Worm (Caenorhabditis elegans) whole organism, young adult: ENCODE data around the gene F54F7.6.

Source experiments
- C06A6.2 ChIP-seq: fragments of 200-800 bp; sonication (Bioruptor generic); conservative IDR thresholded peaks from 2 replicates; pipeline ENCODE4 v1.3.6; 2022; ENCODE audit warnings: missing genetic modification characterization, missing compliant biosample characterization
- C17E4.6 ChIP-seq: fragments of 200-800 bp; sonication (Bioruptor generic); IDR thresholded peaks from 2 replicates; pipeline ENCODE4 v1.3.6; 2022; ENCODE audit warnings: missing genetic modification reagents, missing genetic modification characterization, missing compliant biosample characterization
- F57A8.1 ChIP-seq: fragments of 200-800 bp; sonication (Bioruptor generic); optimal IDR thresholded peaks from 2 replicates; lab custom pipeline; 2018; ENCODE audit warnings: mild to moderate bottlenecking, missing genetic modification characterization, moderate library complexity, missing compliant biosample characterization
- T26A5.8 ChIP-seq: sonication (generic microtip); optimal IDR thresholded peaks from 2 replicates; lab custom pipeline; 2016; ENCODE audit warnings: missing genetic modification characterization, missing compliant biosample characterization
- Y56A3A.18 ChIP-seq: fragments of 200-800 bp; sonication (Bioruptor generic); IDR thresholded peaks from 2 replicates; pipeline ENCODE4 v1.3.6; 2022; ENCODE audit warnings: missing genetic modification reagents, missing genetic modification characterization, missing compliant biosample characterization
- Y67H2A.10 ChIP-seq: fragments of 200-800 bp; sonication (Bioruptor generic); conservative IDR thresholded peaks from 2 replicates; pipeline ENCODE4 v1.3.6; 2022; ENCODE audit warnings: missing genetic modification reagents, missing genetic modification characterization, missing compliant biosample characterization
- akir-1 ChIP-seq: fragments of 200-800 bp; sonication (Bioruptor generic); optimal IDR thresholded peaks from 2 replicates; lab custom pipeline; 2018; ENCODE audit warnings: mild to moderate bottlenecking, missing genetic modification characterization, moderate library complexity, missing compliant biosample characterization
- aptf-2 ChIP-seq: fragments of 200-800 bp; sonication (Bioruptor generic); conservative IDR thresholded peaks from 2 replicates; pipeline ENCODE4 v1.3.6; 2022; ENCODE audit warnings: missing genetic modification reagents, missing genetic modification characterization, missing compliant biosample characterization
- aptf-3 ChIP-seq: fragments of 200-800 bp; sonication (Bioruptor generic); IDR thresholded peaks from 2 replicates; pipeline ENCODE4 v1.3.6; 2022; ENCODE audit warnings: missing genetic modification characterization, missing compliant biosample characterization
- atf-7 ChIP-seq: sonication (generic microtip); optimal IDR thresholded peaks from 2 replicates; lab custom pipeline; 2017; ENCODE audit warnings: mild to moderate bottlenecking, missing genetic modification characterization, missing compliant biosample characterization
- bed-1 ChIP-seq: fragments of 200-800 bp; sonication (Bioruptor generic); IDR thresholded peaks from 2 replicates; pipeline ENCODE4 v1.3.6; 2022; ENCODE audit warnings: missing genetic modification reagents, missing genetic modification characterization, missing compliant biosample characterization
- cebp-1 ChIP-seq, 2 experiments: fragments of 200-800 bp in 1 of 2; sonication (Bioruptor generic) in 1 of 2; sonication (generic microtip) in 1 of 2; IDR thresholded peaks in 1 of 2; optimal IDR thresholded peaks in 1 of 2; 2 replicates each; pipeline versions ENCODE4 v1.3.6 to Lab custom; 2017 to 2022; ENCODE audit warnings: missing compliant biosample characterization in 2 of 2, missing genetic modification characterization in 2 of 2, mild to moderate bottlenecking in 1 of 2, missing genetic modification reagents in 1 of 2, moderate library complexity in 1 of 2
- ceh-100 ChIP-seq: fragments of 200-800 bp; sonication (Bioruptor generic); IDR thresholded peaks from 2 replicates; pipeline ENCODE4 v1.3.6; 2022; ENCODE audit warnings: missing genetic modification reagents, missing genetic modification characterization, missing compliant biosample characterization
- die-1 ChIP-seq: sonication (generic microtip); optimal IDR thresholded peaks from 2 replicates; lab custom pipeline; 2016; ENCODE audit warnings: missing genotype, mild to moderate bottlenecking, missing genetic modification characterization, missing compliant biosample characterization
- dpff-1 ChIP-seq: sonication (generic microtip); optimal IDR thresholded peaks from 2 replicates; lab custom pipeline; 2017; ENCODE audit warnings: mild to moderate bottlenecking, missing genetic modification characterization, missing compliant biosample characterization
- dpl-1 ChIP-seq: fragments of 150-350 bp; optimal IDR thresholded peaks from 2 replicates; lab custom pipeline; 2014; ENCODE audit warnings: missing biosample characterization, missing genetic modification reagents, missing genetic modification characterization
- efl-1 ChIP-seq: fragments of 150-350 bp; optimal IDR thresholded peaks from 2 replicates; lab custom pipeline; 2014; ENCODE audit warnings: missing biosample characterization, missing genetic modification reagents, missing genetic modification characterization
- egl-44 ChIP-seq: fragments of 200-800 bp; sonication (Bioruptor generic); IDR thresholded peaks from 2 replicates; pipeline ENCODE4 v1.3.6; 2022; ENCODE audit warnings: missing genetic modification reagents, missing genetic modification characterization, missing compliant biosample characterization
- gei-17 ChIP-seq: fragments of 200-800 bp; sonication (Bioruptor generic); optimal IDR thresholded peaks from 2 replicates; lab custom pipeline; 2018; ENCODE audit warnings: mild to moderate bottlenecking, missing genetic modification characterization, missing compliant biosample characterization
- hlh-12 ChIP-seq: sonication (generic microtip); optimal IDR thresholded peaks from 2 replicates; lab custom pipeline; 2016; ENCODE audit warnings: missing genetic modification characterization, missing compliant biosample characterization
- hrde-1 ChIP-seq: sonication (generic microtip); optimal IDR thresholded peaks from 2 replicates; lab custom pipeline; 2016; ENCODE audit warnings: missing genetic modification characterization, mild to moderate bottlenecking, missing compliant biosample characterization, moderate library complexity, missing genotype, missing genetic modification reagents, borderline replicate concordance
- hsf-1 ChIP-seq: fragments of 200-800 bp; sonication (Bioruptor generic); IDR thresholded peaks from 2 replicates; pipeline ENCODE4 v1.3.6; 2022; ENCODE audit warnings: missing genetic modification reagents, missing genetic modification characterization, missing compliant biosample characterization
- lag-1 ChIP-seq: fragments of 200-800 bp; sonication (Bioruptor generic); IDR thresholded peaks from 2 replicates; pipeline ENCODE4 v1.3.6; 2022; ENCODE audit warnings: missing genetic modification reagents, missing genetic modification characterization, missing compliant biosample characterization
- let-526 ChIP-seq: fragments of 200-800 bp; sonication (Bioruptor generic); IDR thresholded peaks from 2 replicates; pipeline ENCODE4 v1.3.6; 2022; ENCODE audit warnings: missing genetic modification reagents, missing genetic modification characterization, missing compliant biosample characterization
- lsl-1 ChIP-seq: fragments of 200-800 bp; sonication (Bioruptor generic); optimal IDR thresholded peaks from 2 replicates; lab custom pipeline; 2018; ENCODE audit warnings: mild to moderate bottlenecking, missing genetic modification characterization, moderate library complexity, missing compliant biosample characterization
- mcd-1 ChIP-seq: fragments of 200-800 bp; sonication (Bioruptor generic); IDR thresholded peaks from 2 replicates; pipeline ENCODE4 v1.3.6; 2022; ENCODE audit warnings: missing genetic modification reagents, missing genetic modification characterization, missing compliant biosample characterization
- mel-28 ChIP-seq: sonication (generic microtip); optimal IDR thresholded peaks from 2 replicates; lab custom pipeline; 2016; ENCODE audit warnings: borderline replicate concordance, mild to moderate bottlenecking, missing genetic modification characterization, missing compliant biosample characterization
- mxl-1 ChIP-seq: sonication (generic microtip); optimal IDR thresholded peaks from 2 replicates; lab custom pipeline; 2016; ENCODE audit warnings: missing genetic modification characterization, missing compliant biosample characterization
- nhr-80 ChIP-seq: sonication (generic microtip); optimal IDR thresholded peaks from 2 replicates; lab custom pipeline; 2016; ENCODE audit warnings: missing genetic modification characterization, missing compliant biosample characterization
- pbrm-1 ChIP-seq: fragments of 200-800 bp; sonication (Bioruptor generic); IDR thresholded peaks from 2 replicates; pipeline ENCODE4 v1.3.6; 2022; ENCODE audit warnings: missing genetic modification reagents, missing genetic modification characterization, missing compliant biosample characterization
- rec-8 ChIP-seq, 2 experiments: sonication (generic microtip); optimal IDR thresholded peaks; 2 replicates each; lab custom pipeline; 2016; ENCODE audit warnings: mild to moderate bottlenecking in 2 of 2, missing genetic modification characterization in 2 of 2, missing genetic modification reagents in 2 of 2, missing genotype in 2 of 2, missing biosample characterization in 1 of 2, missing compliant biosample characterization in 1 of 2, moderate library complexity in 1 of 2
- rpc-1 ChIP-seq, 2 experiments: fragments of 150-350 bp in 1 of 2; sonication (generic microtip) in 1 of 2; optimal IDR thresholded peaks; 2 replicates each; lab custom pipeline; 2014 to 2018; ENCODE audit warnings: missing biosample characterization in 1 of 2, missing genetic modification characterization in 1 of 2, missing genetic modification reagents in 1 of 2, missing genotype in 1 of 2
- sea-2 ChIP-seq: fragments of 200-800 bp; sonication (Bioruptor generic); IDR thresholded peaks from 2 replicates; pipeline ENCODE4 v1.3.6; 2022; ENCODE audit warnings: missing genetic modification characterization, missing compliant biosample characterization
- tbp1 ChIP-seq: fragments of 200-800 bp; sonication (Bioruptor generic); optimal IDR thresholded peaks from 2 replicates; lab custom pipeline; 2018; ENCODE audit warnings: mild to moderate bottlenecking, missing genetic modification characterization, missing compliant biosample characterization
- zim-3 ChIP-seq: sonication (generic microtip); optimal IDR thresholded peaks from 2 replicates; lab custom pipeline; 2017; ENCODE audit warnings: mild to moderate bottlenecking, missing genetic modification characterization, moderate library complexity, missing compliant biosample characterization
- ztf-22 ChIP-seq: fragments of 200-800 bp; sonication (Bioruptor generic); optimal IDR thresholded peaks from 2 replicates; lab custom pipeline; 2018; ENCODE audit warnings: mild to moderate bottlenecking, missing genetic modification characterization, moderate library complexity, missing compliant biosample characterization
- ztf-25 ChIP-seq: fragments of 200-800 bp; sonication (Bioruptor generic); IDR thresholded peaks from 2 replicates; pipeline ENCODE4 v1.3.6; 2022; ENCODE audit warnings: missing genetic modification reagents, missing genetic modification characterization, missing compliant biosample characterization
- ztf-26 ChIP-seq: sonication (generic microtip); optimal IDR thresholded peaks from 2 replicates; lab custom pipeline; 2017; ENCODE audit warnings: missing genetic modification characterization, missing compliant biosample characterization
- ztf-28 ChIP-seq: fragments of 200-800 bp; sonication (Bioruptor generic); IDR thresholded peaks from 2 replicates; pipeline ENCODE4 v1.3.6; 2022; ENCODE audit warnings: missing genetic modification reagents, missing genetic modification characterization, missing compliant biosample characterization

The F54F7.6 gene

ce11 chrX:11850572-11850971 lies 14.6 kb upstream of the F54F7.6 start, which contains the start of gene F54F7.14:
Gene F54F7.14 (plus strand): TSS chrX:11850872.
- TF ChIP-seq Y67H2A.10 (no peak), let-526 (GFP tag; lab: Robert Waterston, UW) (no peak), dpl-1 (GFP tag; lab: Kevin White, UChicago) (no peak), ztf-25 (GFP tag; lab: Robert Waterston, UW) (no peak), C06A6.2 (GFP tag; lab: Robert Waterston, UW) (no peak), aptf-3 (no peak), sea-2 (GFP tag; lab: Robert Waterston, UW) (no peak), rpc-1 (optimal IDR thresholded peaks at IDR 0.05; lab: Kevin White, UChicago) (no peak), rpc-1 (tag; optimal IDR thresholded peaks at IDR 0.05; lab: Kevin White, UChicago) (no peak), tbp1 (GFP tag; lab: Kevin White, UChicago) (no peak), ztf-26 (no peak), atf-7 (no peak), dpff-1 (tag; lab: Kevin White, UChicago) (no peak), pbrm-1 (GFP tag; lab: Robert Waterston, UW) (no peak), zim-3 (no peak), cebp-1 (GFP tag; IDR thresholded peaks at IDR 0.05; lab: Robert Waterston, UW) (no peak), cebp-1 (tag; optimal IDR thresholded peaks at IDR 0.05; lab: Kevin White, UChicago) (no peak), ztf-28 (no peak)

ce11 chrX:11852494-11852893 lies 12.7 kb upstream of the F54F7.6 start, which contains the start of gene xtr-1:
Gene xtr-1 (plus strand): TSS chrX:11852794.
- TF ChIP-seq gei-17 (GFP tag; lab: Kevin White, UChicago) = no peak
- TF ChIP-seq hsf-1 (GFP tag; lab: Robert Waterston, UW) = no peak
- TF ChIP-seq nhr-80 = no peak
- no peak for TF ChIP-seq mcd-1
- TF ChIP-seq F57A8.1 (GFP tag; lab: Kevin White, UChicago) = no peak
- no peak for TF ChIP-seq hrde-1 (tag; lab: Kevin White, UChicago)
- TF ChIP-seq dpff-1 (tag; lab: Kevin White, UChicago) = no peak

ce11 chrX:11854432-11854831 lies 10.8 kb upstream of the F54F7.6 start:
- TF ChIP-seq T26A5.8 (tag; lab: Kevin White, UChicago) = no peak
- TF ChIP-seq nhr-80 = peak; percentile 58

- TF ChIP-seq lag-1 (no peak), mxl-1 (tag; lab: Kevin White, UChicago) (no peak), Y67H2A.10 (no peak)
These were observed 10.3 kb upstream of the F54F7.6 start, which contains the start of gene F54F7.8 for ce11 chrX:11854903-11855302. Gene F54F7.8 (minus strand): TSS chrX:11855003.

ce11 chrX:11856214-11856613 lies 9.0 kb upstream of the F54F7.6 start:
- TF ChIP-seq egl-44 (GFP tag; lab: Robert Waterston, UW) = no peak

- TF ChIP-seq bed-1 (no peak), C17E4.6 (GFP tag; lab: Robert Waterston, UW) (no peak), Y56A3A.18 (no peak), ztf-22 (GFP tag; lab: Kevin White, UChicago) (no peak), die-1 (tag; lab: Kevin White, UChicago) (no peak), mel-28 (no peak), hrde-1 (tag; lab: Kevin White, UChicago) (no peak), rec-8 (tag; optimal IDR thresholded peaks at IDR 0.05; lab: Kevin White, UChicago) (no peak), akir-1 (GFP tag; lab: Kevin White, UChicago) (no peak), aptf-2 (no peak), lsl-1 (GFP tag; lab: Kevin White, UChicago) (no peak), hlh-12 (no peak), F57A8.1 (GFP tag; lab: Kevin White, UChicago) (no peak), efl-1 (GFP tag; lab: Kevin White, UChicago) (no peak), cebp-1 (GFP tag; IDR thresholded peaks at IDR 0.05; lab: Robert Waterston, UW) (no peak), cebp-1 (tag; optimal IDR thresholded peaks at IDR 0.05; lab: Kevin White, UChicago) (no peak), ceh-100 (GFP tag; lab: Robert Waterston, UW) (no peak)
- TF ChIP-seq, all 124 proteins: peak for 0
These were observed 8.0 kb upstream of the F54F7.6 start, which contains the start of gene mes-1 for ce11 chrX:11857178-11857577. Gene mes-1 (plus strand): TSS chrX:11857478.
